Worm (Caenorhabditis elegans) whole organism, L3 larva: ENCODE measurements around the gene F12E12.2.

Experiments used
- ama-1 ChIP-seq: fragments of 150-350 bp; optimal IDR thresholded peaks from 2 replicates; lab custom pipeline; 2018
- nfya-1 ChIP-seq: sonication (generic microtip); optimal IDR thresholded peaks from 2 replicates; lab custom pipeline; 2017; ENCODE audit warnings: missing genetic modification characterization, mild to moderate bottlenecking, missing compliant biosample characterization, antibody characterized with exemption, moderate library complexity; ENCODE audit not compliant: insufficient read depth

- no peak for TF ChIP-seq nfya-1
- TF ChIP-seq ama-1 (lab: Kevin White, UChicago), result no peak
Measured at ce11 chrII:3785756-3786155, 46.0 kb downstream of the F12E12.2 start.
